Fruit fly (Drosophila melanogaster) whole organism, wandering third instar larva: ENCODE data around the gene SdicB.

Experiments used
- CrebA ChIP-seq: fragments of 200-800 bp; sonication (Bioruptor generic); optimal IDR thresholded peaks from 2 replicates; lab custom pipeline; 2016; ENCODE audit warnings: missing biosample characterization, mild to moderate bottlenecking, missing genetic modification characterization, borderline replicate concordance
- GATAd ChIP-seq: sonication (Bioruptor generic); optimal IDR thresholded peaks from 2 replicates; lab custom pipeline; 2016; ENCODE audit warnings: missing biosample characterization, missing genetic modification characterization
- Hr83 ChIP-seq: fragments of 200-300 bp; sonication (Bioruptor generic); optimal IDR thresholded peaks from 2 replicates; lab custom pipeline; 2016; ENCODE audit warnings: missing biosample characterization, mild to moderate bottlenecking, missing genetic modification characterization, moderate library complexity; ENCODE audit not compliant: poor library complexity, severe bottlenecking
- fru ChIP-seq: fragments of 200-800 bp; sonication (Bioruptor generic); optimal IDR thresholded peaks from 3 replicates; lab custom pipeline; 2016; ENCODE audit warnings: missing biosample characterization, mild to moderate bottlenecking, missing genetic modification characterization

DNA sequence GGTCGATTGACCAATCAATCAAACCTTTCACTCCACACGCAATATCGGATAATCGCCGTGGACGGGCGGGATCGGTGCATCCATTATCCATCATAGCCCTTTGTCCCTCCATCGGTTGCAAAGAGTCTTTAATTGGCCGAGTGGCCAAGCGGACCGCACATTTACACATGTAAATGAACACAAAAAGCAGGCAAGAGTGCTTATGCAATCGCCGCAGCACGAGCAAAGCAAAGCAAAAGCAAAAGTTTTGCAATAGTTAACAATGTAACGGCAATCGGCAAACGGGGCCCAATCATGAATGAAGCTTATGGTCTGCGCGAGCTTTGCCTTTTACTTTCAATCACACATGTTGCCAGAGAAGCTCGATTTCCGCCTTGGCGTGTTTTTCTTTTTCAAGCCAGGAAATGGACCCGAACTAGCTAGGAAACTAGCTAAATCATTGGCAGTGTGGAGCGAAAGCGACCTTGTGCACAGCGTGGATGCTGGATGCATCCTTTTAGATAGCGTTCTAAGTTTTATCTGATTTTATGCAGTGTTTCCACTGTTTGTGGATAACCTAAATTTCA is 34.0 kb upstream of the SdicB start:
- no peak for TF ChIP-seq CrebA
- TF ChIP-seq fru (GFP tag; lab: Kevin White, UChicago), result no peak
- TF ChIP-seq Hr83 (GFP tag; lab: Kevin White, UChicago), result no peak
- no peak for TF ChIP-seq GATAd (GFP tag; lab: Kevin White, UChicago)
